Worm (Caenorhabditis elegans) whole organism, L1 larva: ENCODE data around the gene C25A8.1.

Experiments
- aly-2 ChIP-seq: fragments of 150-350 bp; optimal IDR thresholded peaks from 2 replicates; lab custom pipeline; 2014; ENCODE audit warnings: missing biosample characterization, missing genetic modification characterization
- ama-1 ChIP-seq: fragments of 150-350 bp; optimal IDR thresholded peaks from 2 replicates; lab custom pipeline; 2014
- ceh-82 ChIP-seq, 3 experiments: fragments of 150-350 bp in 1 of 3; sonication (generic microtip) in 2 of 3; optimal IDR thresholded peaks; 2 replicates each; lab custom pipeline; 2014 to 2017; ENCODE audit warnings: missing biosample characterization in 3 of 3, missing genetic modification characterization in 3 of 3
- ces-1 ChIP-seq: fragments of 150-350 bp; optimal IDR thresholded peaks from 2 replicates; lab custom pipeline; 2014; ENCODE audit warnings: missing biosample characterization, missing genetic modification reagents, missing genetic modification characterization
- efl-1 ChIP-seq, 4 experiments: fragments of 150-350 bp; optimal IDR thresholded peaks in 3 of 4; peaks in 1 of 4; 1 replicate in 1 of 4; 2 replicates in 3 of 4; lab custom pipeline; 2014; ENCODE audit warnings: missing biosample characterization in 2 of 4, missing genetic modification characterization in 2 of 4, missing genetic modification reagents in 2 of 4
- hlh-17 ChIP-seq: fragments of 200-800 bp; sonication (Bioruptor generic); optimal IDR thresholded peaks from 2 replicates; lab custom pipeline; 2018; ENCODE audit warnings: missing genetic modification characterization, mild to moderate bottlenecking, missing compliant biosample characterization, moderate library complexity, borderline replicate concordance
- nhr-20 ChIP-seq: sonication (generic microtip); optimal IDR thresholded peaks from 2 replicates; lab custom pipeline; 2016; ENCODE audit warnings: mild to moderate bottlenecking, missing genetic modification characterization, missing compliant biosample characterization
- nhr-76 ChIP-seq: sonication (generic microtip); optimal IDR thresholded peaks from 2 replicates; lab custom pipeline; 2017; ENCODE audit warnings: missing biosample characterization, missing genetic modification characterization
- nhr-84 ChIP-seq: sonication (generic microtip); optimal IDR thresholded peaks from 2 replicates; lab custom pipeline; 2017; ENCODE audit warnings: missing biosample characterization, missing genetic modification characterization
- sptf-1 ChIP-seq: fragments of 150-350 bp; optimal IDR thresholded peaks from 2 replicates; lab custom pipeline; 2014; ENCODE audit warnings: missing biosample characterization, missing genetic modification characterization
- ztf-11 ChIP-seq, 2 experiments: sonication (generic microtip); optimal IDR thresholded peaks; 2 replicates each; lab custom pipeline; 2016 to 2017; ENCODE audit warnings: missing genetic modification characterization in 2 of 2, missing biosample characterization in 1 of 2, missing compliant biosample characterization in 1 of 2

- TF ChIP-seq ztf-11 (tag; optimal IDR thresholded peaks at IDR 0.05; lab: Kevin White, UChicago): no peak
- no peak for TF ChIP-seq nhr-84 (tag; lab: Kevin White, UChicago)
- TF ChIP-seq hlh-17 (GFP tag; lab: Kevin White, UChicago): no peak
- no peak for TF ChIP-seq ama-1 (lab: Kevin White, UChicago)
- TF ChIP-seq nhr-20 (tag; lab: Kevin White, UChicago): no peak
- no peak for TF ChIP-seq ceh-82 (tag; optimal IDR thresholded peaks at IDR 0.05; lab: Kevin White, UChicago)
- TF ChIP-seq nhr-76 (tag; lab: Kevin White, UChicago): no peak
- TF ChIP-seq ces-1 (GFP tag; lab: Kevin White, UChicago): no peak
- TF ChIP-seq aly-2 (tag; lab: Kevin White, UChicago): no peak
- no peak for TF ChIP-seq efl-1 (optimal IDR thresholded peaks at IDR 0.05; lab: Kevin White, UChicago)
- TF ChIP-seq efl-1 (GFP tag; optimal IDR thresholded peaks at IDR 0.05 in 1 of 2; lab: Kevin White, UChicago): no peak
- no peak for TF ChIP-seq sptf-1
Observed at ce11 chrIV:7010195-7010594, 740 bp upstream of the C25A8.1 start.
